Fruit fly (Drosophila melanogaster) whole organism: ENCODE results near the gene TotB.

Source experiments
- CG8478 ChIP-seq: fragments of >200 bp; optimal IDR thresholded peaks from 2 replicates; lab custom pipeline; 2018; ENCODE audit warnings: inconsistent platforms
- Dll ChIP-seq: fragments of >200 bp; optimal IDR thresholded peaks from 2 replicates; lab custom pipeline; 2017
- pan ChIP-seq: fragments of >200 bp; optimal IDR thresholded peaks from 2 replicates; lab custom pipeline; 2017
- psq ChIP-seq: fragments of >200 bp; optimal IDR thresholded peaks from 2 replicates; lab custom pipeline; 2017
- usp ChIP-seq: fragments of >200 bp; optimal IDR thresholded peaks from 2 replicates; lab custom pipeline; 2017; ENCODE audit warnings: missing biosample characterization, missing genetic modification characterization, mixed read lengths

dm6 chr3R:20901656-20902055 lies 27.9 kb downstream of the TotB start, which contains the start of gene Grik:
- TF ChIP-seq pan (lab: Kevin White, UChicago) (no peak), psq (lab: Kevin White, UChicago) (no peak), Dll (lab: Kevin White, UChicago) (no peak), usp (GFP tag; lab: Kevin White, UChicago) (no peak), CG8478 (lab: Kevin White, UChicago) (no peak)
